Worm (Caenorhabditis elegans) whole organism, L4/young adult: ENCODE data around the gene nas-19.

Experiments used
- W03F9.2 ChIP-seq: fragments of 150-350 bp; optimal IDR thresholded peaks from 2 replicates; lab custom pipeline; 2014; ENCODE audit warnings: missing biosample characterization, missing genetic modification characterization
- dao-5 ChIP-seq: sonication (generic microtip); optimal IDR thresholded peaks from 2 replicates; lab custom pipeline; 2016; ENCODE audit warnings: missing genotype, missing genetic modification characterization, moderate library complexity, missing compliant biosample characterization

DNA sequence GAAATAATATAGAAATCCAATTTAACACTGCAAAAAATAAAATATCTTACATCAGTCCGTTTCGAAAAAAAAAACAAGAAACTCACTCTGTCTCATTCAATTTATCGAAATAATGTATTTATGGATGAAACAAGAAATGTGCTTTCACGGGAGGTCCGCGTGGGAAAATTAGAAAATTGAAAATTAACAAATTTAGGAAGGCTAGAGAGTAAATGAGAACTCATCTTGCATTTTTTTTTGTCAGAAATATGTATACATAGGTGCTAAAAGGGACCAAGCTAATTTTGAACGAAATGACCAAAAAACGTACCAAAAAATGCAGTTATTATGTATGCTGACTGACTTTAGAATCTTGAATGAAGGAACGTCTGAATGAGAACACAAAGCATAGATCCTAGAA is 22.1 kb upstream of the nas-19 start, which contains the start of gene T26H10.2:
- TF ChIP-seq dao-5 (tag; lab: Kevin White, UChicago) (no peak), W03F9.2 (no peak)
